Worm (Caenorhabditis elegans): ENCODE data around the gene trul-1.

DNA sequence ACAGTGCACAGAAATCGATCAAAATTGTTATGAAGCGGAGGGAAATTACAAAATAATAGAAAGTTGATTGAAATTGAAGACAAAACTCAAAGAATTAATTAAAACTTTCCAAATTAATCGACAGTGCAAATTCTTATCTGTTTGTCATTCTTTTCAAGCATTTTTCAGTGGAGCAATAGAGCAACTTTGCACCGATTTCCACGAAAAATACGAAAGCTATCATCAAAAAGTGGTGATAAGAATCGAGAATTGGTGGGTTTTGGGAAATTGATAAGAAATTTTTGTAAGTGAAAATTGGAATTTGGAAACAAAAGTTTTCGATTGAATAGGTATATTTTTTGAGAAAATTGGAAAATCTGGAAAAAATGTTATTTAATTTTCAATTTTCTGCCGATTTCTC lies 42.3 kb downstream of the trul-1 start:
- TF ChIP-seq F33H1.4 (GFP tag; IDR thresholded peaks at IDR 0.05) (no peak), F57A8.1 (GFP tag; optimal IDR thresholded peaks at IDR 0.05) (no peak)

Measured in whole organism, young adult.